Worm (Caenorhabditis elegans): Measurements from ENCODE around the gene F43G6.4.
A peak's percentile ranks its signal among the peaks of the same experiment; 100 is the strongest.

F43G6.4 gene

DNA sequence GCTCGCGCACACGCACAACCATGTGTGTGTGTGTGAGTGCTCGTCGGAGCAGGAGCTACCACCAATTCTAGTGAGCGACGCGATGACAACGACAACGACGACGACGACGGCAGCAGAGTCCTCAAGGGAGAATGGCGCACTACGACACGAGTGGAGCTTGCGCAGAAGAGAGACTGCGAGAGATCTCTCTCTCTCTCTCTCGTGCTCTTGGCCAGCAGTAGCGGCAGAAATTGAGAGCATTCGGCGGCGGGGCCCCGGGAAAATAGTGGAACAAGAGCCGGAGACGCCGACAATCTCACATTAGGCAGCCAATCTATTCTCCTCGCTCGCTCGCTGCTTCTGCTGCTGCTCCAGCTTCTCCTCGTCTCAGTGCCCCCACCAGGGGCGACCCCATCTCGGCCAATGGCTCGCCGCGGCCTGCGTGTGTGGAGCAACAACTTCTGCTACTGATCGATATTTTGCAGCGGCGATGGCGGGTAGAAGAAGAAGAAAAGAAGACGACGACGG, 43.7 kb upstream of the F43G6.4 start (continued):
- TF ChIP-seq daf-16 (GFP tag; optimal IDR thresholded peaks at IDR 0.05) (peak in 1 of 2 experiments; percentile 9), daf-16 (tag; optimal IDR thresholded peaks at IDR 0.05) (no peak), nhr-77 (tag; optimal IDR thresholded peaks at IDR 0.05) (no peak), lin-39 (tag; optimal IDR thresholded peaks at IDR 0.05) (no peak), T26A8.4 (GFP tag; IDR thresholded peaks at IDR 0.05) (no peak), mdt-29 (GFP tag; IDR thresholded peaks at IDR 0.05) (no peak), nhr-48 (tag; optimal IDR thresholded peaks at IDR 0.05) (peak; percentile 18), zip-11 (GFP tag; IDR thresholded peaks at IDR 0.05) (no peak), lsy-2 (tag; optimal IDR thresholded peaks at IDR 0.05) (peak; percentile 46 to 59), egl-43 (GFP tag; IDR thresholded peaks at IDR 0.05) (peak; percentile 79; the same call in 1 of the 2 replicates), mxl-2 (GFP tag; conservative IDR thresholded peaks at IDR 0.05) (no peak), spr-3 (GFP tag; optimal IDR thresholded peaks at IDR 0.05) (peak; percentile 40), snpc-4 (tag; optimal IDR thresholded peaks at IDR 0.05) (no peak), dmd-9 (GFP tag; IDR thresholded peaks at IDR 0.05) (no peak), madf-9 (GFP tag; conservative IDR thresholded peaks at IDR 0.05) (no peak), unc-39 (tag; optimal IDR thresholded peaks at IDR 0.05) (no peak), lin-29 (GFP tag; IDR thresholded peaks at IDR 0.05) (no peak), daf-19 (GFP tag; conservative IDR thresholded peaks at IDR 0.05) (no peak), ctbp-1 (GFP tag; IDR thresholded peaks at IDR 0.05) (peak; percentile 91), hlh-11 (tag; optimal IDR thresholded peaks at IDR 0.05) (peak; percentile 55), nhr-102 (tag; optimal IDR thresholded peaks at IDR 0.05) (peak; percentile 35), ama-1 (optimal IDR thresholded peaks at IDR 0.05) (no peak), ceh-62 (tag; optimal IDR thresholded peaks at IDR 0.05) (no peak), cey-2 (tag; optimal IDR thresholded peaks at IDR 0.05; ENCODE audit: borderline replicate concordance, insufficient read depth) (no peak), skn-1 (tag; optimal IDR thresholded peaks at IDR 0.05) (no peak), rbr-2 (tag; optimal IDR thresholded peaks at IDR 0.05) (peak; percentile 85), nhr-11 (tag; optimal IDR thresholded peaks at IDR 0.05) (peak; percentile 7), vab-7 (GFP tag; IDR thresholded peaks at IDR 0.05) (no peak; the same call in 1 of the 2 replicates), php-3 (GFP tag; IDR thresholded peaks at IDR 0.05) (no peak), sdz-12 (GFP tag; optimal IDR thresholded peaks at IDR 0.05) (no peak), ztf-11 (tag; optimal IDR thresholded peaks at IDR 0.05) (no peak), mxl-3 (GFP tag; optimal IDR thresholded peaks at IDR 0.05) (peak; percentile 21), mes-2 (tag; optimal IDR thresholded peaks at IDR 0.05; ENCODE audit: poor library complexity, severe bottlenecking) (peak; percentile 64), zag-1 (tag; optimal IDR thresholded peaks at IDR 0.05) (peak; percentile 32), Y75B8A.6 (GFP tag; IDR thresholded peaks at IDR 0.05) (no peak), set-16 (GFP tag; IDR thresholded peaks at IDR 0.05) (peak; percentile 99), ceh-28 (tag; optimal IDR thresholded peaks at IDR 0.05) (peak; percentile 54), unc-130 (GFP tag; optimal IDR thresholded peaks at IDR 0.05) (no peak), fkh-10 (GFP tag; optimal IDR thresholded peaks at IDR 0.05) (peak; percentile 84), aha-1 (tag) (peak; percentile 56), Y105C5A.15 (GFP tag; IDR thresholded peaks at IDR 0.05) (0 out of 2 replicates have a peak, but pooled peaks have one; percentile 30), fos-1 (tag; optimal IDR thresholded peaks at IDR 0.05) (no peak), lin-38 (GFP tag; IDR thresholded peaks at IDR 0.05) (peak; percentile 47; the same call in 1 of the 2 replicates), saeg-2 (GFP tag; IDR thresholded peaks at IDR 0.05) (no peak), lin-15B (tag; optimal IDR thresholded peaks at IDR 0.05) (no peak), arid-1 (GFP tag; conservative IDR thresholded peaks at IDR 0.05) (0 out of 2 replicates have a peak, but pooled peaks have one; percentile 8), ceh-32 (tag; optimal IDR thresholded peaks at IDR 0.05; ENCODE audit: poor library complexity) (no peak), dmd-8 (GFP tag; IDR thresholded peaks at IDR 0.05) (no peak), ZK337.2 (GFP tag; IDR thresholded peaks at IDR 0.05) (no peak), F10B5.3 (tag; optimal IDR thresholded peaks at IDR 0.05) (no peak), dmd-6 (GFP tag; IDR thresholded peaks at IDR 0.05) (peak; percentile 21; the same call in 1 of the 2 replicates), ceh-82 (tag; optimal IDR thresholded peaks at IDR 0.05) (no peak)
